In the genomic region with DNA sequence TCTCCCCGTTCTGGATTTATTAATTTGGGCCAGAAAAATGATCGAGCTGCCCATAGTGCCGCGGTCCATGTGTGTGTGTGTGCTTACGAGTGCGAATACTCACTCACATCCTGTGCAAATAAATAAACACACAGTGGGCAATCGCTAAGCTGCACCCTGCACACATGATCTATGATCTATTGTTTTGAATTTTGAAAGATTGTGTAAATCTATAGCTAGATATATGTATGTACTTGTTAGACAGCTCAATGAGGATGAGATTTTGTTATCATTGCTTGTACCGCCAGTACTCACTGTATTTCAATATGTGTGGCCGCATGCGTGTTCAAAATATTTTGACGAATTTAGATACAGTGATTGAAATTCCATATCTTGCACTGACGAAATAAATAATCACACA, we compare ENCODE assay signal across 1 fruit fly cellular context.
TF ChIP-seq lines count a peak whose summit lies in the region.

No protein-coding gene starts in this region.

TF ChIP-seq in whole organism, embryonic, 481 proteins besides CTCF, POLR2A, EP300 and RAD21 (continued from another document):
- TF ChIP-seq ara (GFP tag; IDR thresholded peaks at IDR 0.05; lab: Robert Waterston, UW): peak; percentile 45; the same call in 1 of the 2 replicates
- TF ChIP-seq btn (GFP tag; optimal IDR thresholded peaks at IDR 0.05; lab: Kevin White, UChicago): no peak
- no peak for TF ChIP-seq shn (GFP tag; optimal IDR thresholded peaks at IDR 0.05; lab: Kevin White, UChicago)
- TF ChIP-seq sob (GFP tag; IDR thresholded peaks at IDR 0.05; lab: Robert Waterston, UW): peak; percentile 77
- TF ChIP-seq fu2 (GFP tag; optimal IDR thresholded peaks at IDR 0.05; lab: Kevin White, UChicago): peak; percentile 52
- no peak for TF ChIP-seq wek (GFP tag; optimal IDR thresholded peaks at IDR 0.05; lab: Kevin White, UChicago)
- TF ChIP-seq Fer2 (tag; optimal IDR thresholded peaks at IDR 0.05; lab: Kevin White, UChicago): peak; percentile 21
- TF ChIP-seq caup (GFP tag; optimal IDR thresholded peaks at IDR 0.05; lab: Kevin White, UChicago; ENCODE audit: severe bottlenecking): peak; percentile 42
- TF ChIP-seq CG1529 (GFP tag; optimal IDR thresholded peaks at IDR 0.05; lab: Kevin White, UChicago): no peak
- TF ChIP-seq CG32532 (GFP tag; IDR thresholded peaks at IDR 0.05; lab: Robert Waterston, UW): peak; percentile 86
- TF ChIP-seq CG3407 (GFP tag; optimal IDR thresholded peaks at IDR 0.05; lab: Kevin White, UChicago): no peak
- peak; percentile 55 for TF ChIP-seq vvl (GFP tag; IDR thresholded peaks at IDR 0.05; lab: Robert Waterston, UW)
- peak; percentile 57 for TF ChIP-seq unpg (GFP tag; optimal IDR thresholded peaks at IDR 0.05; lab: Kevin White, UChicago)
- peak; percentile 39 for TF ChIP-seq CG9609 (GFP tag; optimal IDR thresholded peaks at IDR 0.05; lab: Kevin White, UChicago)
- TF ChIP-seq lilli (GFP tag; optimal IDR thresholded peaks at IDR 0.05; lab: Kevin White, UChicago): peak; percentile 80
- TF ChIP-seq Hmr (GFP tag; optimal IDR thresholded peaks at IDR 0.05; lab: Kevin White, UChicago): peak; percentile 57
- no peak for TF ChIP-seq Nf-YB (GFP tag; optimal IDR thresholded peaks at IDR 0.05; lab: Kevin White, UChicago)
- peak; percentile 56 for TF ChIP-seq CrebB (tag; optimal IDR thresholded peaks at IDR 0.05; lab: Kevin White, UChicago)
- TF ChIP-seq rib (GFP tag; IDR thresholded peaks at IDR 0.05; lab: Robert Waterston, UW): peak; percentile 77
- TF ChIP-seq CG13424 (tag; optimal IDR thresholded peaks at IDR 0.05; lab: Kevin White, UChicago): peak; percentile 41
- TF ChIP-seq ci (GFP tag; IDR thresholded peaks at IDR 0.05; lab: Robert Waterston, UW): peak; percentile 54; the same call in 2 of the 3 replicates
- no peak for TF ChIP-seq CG6654 (GFP tag; optimal IDR thresholded peaks at IDR 0.05; lab: Kevin White, UChicago)
- 0 out of 3 replicates have a peak, but pooled peaks have one; percentile 28 for TF ChIP-seq Optix (GFP tag; IDR thresholded peaks at IDR 0.05; lab: Robert Waterston, UW)
- no peak for TF ChIP-seq trem (tag; optimal IDR thresholded peaks at IDR 0.05; lab: Kevin White, UChicago)
- no peak for TF ChIP-seq sens-2 (GFP tag; IDR thresholded peaks at IDR 0.05; lab: Robert Waterston, UW)
